Fruit fly (Drosophila melanogaster) whole organism, prepupa: ENCODE measurements around the gene alpha-Man-Ia.

ENCODE experiments used
- CG11294 ChIP-seq: fragments of 200-800 bp; sonication (Bioruptor generic); IDR thresholded peaks from 2 replicates; pipeline ENCODE4 v1.3.6; 2022; ENCODE audit warnings: missing biosample characterization, missing genetic modification characterization
- CG6854 ChIP-seq: fragments of 200-800 bp; sonication (Bioruptor generic); optimal IDR thresholded peaks from 2 replicates; lab custom pipeline; 2017; ENCODE audit warnings: missing biosample characterization, mild to moderate bottlenecking, missing genetic modification characterization
- Ets21C ChIP-seq: fragments of 200-800 bp; sonication (Bioruptor generic); optimal IDR thresholded peaks from 3 replicates; lab custom pipeline; 2016; ENCODE audit warnings: missing biosample characterization, missing genetic modification characterization
- Hr39 ChIP-seq: fragments of 200-800 bp; sonication (Bioruptor generic); optimal IDR thresholded peaks from 2 replicates; lab custom pipeline; 2016; ENCODE audit warnings: missing biosample characterization, missing genetic modification characterization
- Lpt ChIP-seq: fragments of 200-800 bp; sonication (Bioruptor generic); optimal IDR thresholded peaks from 3 replicates; lab custom pipeline; 2016; ENCODE audit warnings: missing biosample characterization, missing genetic modification characterization
- cyc ChIP-seq: fragments of 200-800 bp; sonication (Bioruptor generic); optimal IDR thresholded peaks from 3 replicates; lab custom pipeline; 2016; ENCODE audit warnings: missing biosample characterization, missing genetic modification characterization
- dsx ChIP-seq: fragments of 200-800 bp; optimal IDR thresholded peaks from 3 replicates; lab custom pipeline; 2019; ENCODE audit warnings: missing biosample characterization, mild to moderate bottlenecking, missing genetic modification characterization, moderate library complexity; ENCODE audit not compliant: poor library complexity, severe bottlenecking
- svp ChIP-seq: fragments of 200-800 bp; sonication (Bioruptor generic); peaks from one replicate; lab custom pipeline; 2016; ENCODE audit warnings: missing biosample characterization, missing genetic modification characterization

- TF ChIP-seq dsx (GFP tag; lab: Kevin White, UChicago) (no peak), CG6854 (no peak), Ets21C (GFP tag; lab: Kevin White, UChicago) (no peak), cyc (GFP tag; lab: Kevin White, UChicago) (no peak), svp (GFP tag; lab: Kevin White, UChicago) (no peak), Hr39 (GFP tag; lab: Kevin White, UChicago) (no peak), CG11294 (GFP tag; lab: Robert Waterston, UW) (no peak), Lpt (GFP tag; lab: Kevin White, UChicago) (no peak)
These were observed 3.5 kb downstream of the alpha-Man-Ia start for dm6 chrX:10322292-10322691.
